Worm (Caenorhabditis elegans) whole organism, late embryonic: Measurements from ENCODE around the gene K12H6.10.

ENCODE experiments used
- T23F11.4 ChIP-seq: fragments of 200-800 bp; sonication (Bioruptor generic); optimal IDR thresholded peaks from 2 replicates; lab custom pipeline; 2018; ENCODE audit warnings: mild to moderate bottlenecking, missing genetic modification characterization, missing compliant biosample characterization
- ceh-6 ChIP-seq: fragments of 200-800 bp; sonication (Bioruptor generic); optimal IDR thresholded peaks from 2 replicates; lab custom pipeline; 2018; ENCODE audit warnings: mild to moderate bottlenecking, missing genetic modification characterization, missing compliant biosample characterization
- dve-1 ChIP-seq: sonication (generic microtip); optimal IDR thresholded peaks from 2 replicates; lab custom pipeline; 2017; ENCODE audit warnings: antibody characterized with exemption, mild to moderate bottlenecking, missing genetic modification characterization, missing compliant biosample characterization
- ets-4 ChIP-seq: sonication (generic microtip); optimal IDR thresholded peaks from 2 replicates; lab custom pipeline; 2016; ENCODE audit warnings: missing genetic modification characterization, missing compliant biosample characterization
- hlh-30 ChIP-seq: sonication (generic microtip); optimal IDR thresholded peaks from 2 replicates; lab custom pipeline; 2017; ENCODE audit warnings: antibody characterized with exemption, missing genetic modification characterization, missing compliant biosample characterization; ENCODE audit not compliant: insufficient read depth
- odd-2 ChIP-seq: sonication (generic microtip); optimal IDR thresholded peaks from 2 replicates; lab custom pipeline; 2017; ENCODE audit warnings: antibody characterized with exemption, mild to moderate bottlenecking, missing genetic modification characterization, missing compliant biosample characterization
- pha-4 ChIP-seq: fragments of 150-350 bp; optimal IDR thresholded peaks from 2 replicates; lab custom pipeline; 2018; ENCODE audit warnings: missing biosample characterization, missing genetic modification reagents, missing genetic modification characterization
- sox-2 ChIP-seq: fragments of 200-800 bp; sonication (Bioruptor generic); IDR thresholded peaks from 2 replicates; pipeline ENCODE4 v1.3.6; 2022; ENCODE audit warnings: missing genetic modification reagents, missing genetic modification characterization, missing compliant biosample characterization
- unc-86 ChIP-seq: sonication (generic microtip); optimal IDR thresholded peaks from 2 replicates; lab custom pipeline; 2016; ENCODE audit warnings: missing genetic modification characterization, missing compliant biosample characterization

ce11 chrII:2815444-2815843 is 7.2 kb upstream of the K12H6.10 start, which contains the start of gene K12H6.2:
- TF ChIP-seq ceh-6 (GFP tag; lab: Kevin White, UChicago) (no peak), dve-1 (tag; lab: Kevin White, UChicago) (no peak), pha-4 (tag; lab: Kevin White, UChicago) (no peak), odd-2 (tag; lab: Kevin White, UChicago) (no peak), T23F11.4 (GFP tag; lab: Kevin White, UChicago) (no peak), unc-86 (no peak), sox-2 (no peak), hlh-30 (tag; lab: Kevin White, UChicago) (no peak), ets-4 (tag; lab: Kevin White, UChicago) (no peak)
